Worm (Caenorhabditis elegans) whole organism, mixed stage, embryonic: ENCODE data around the gene ceh-82.

Source experiments
- ceh-39 ChIP-seq: fragments of 150-350 bp; optimal IDR thresholded peaks from 2 replicates; lab custom pipeline; 2014; ENCODE audit warnings: missing biosample characterization, missing genetic modification characterization
- ceh-43 ChIP-seq: fragments of 200-800 bp; sonication (Bioruptor generic); optimal IDR thresholded peaks from 2 replicates; lab custom pipeline; 2018; ENCODE audit warnings: mild to moderate bottlenecking, missing genetic modification characterization, moderate library complexity, missing compliant biosample characterization
- ces-1 ChIP-seq: fragments of 150-350 bp; optimal IDR thresholded peaks from 2 replicates; lab custom pipeline; 2014; ENCODE audit warnings: missing biosample characterization, missing genetic modification reagents, missing genetic modification characterization
- lin-13 ChIP-seq: fragments of 150-350 bp; optimal IDR thresholded peaks from 2 replicates; lab custom pipeline; 2014; ENCODE audit warnings: missing biosample characterization, missing genetic modification characterization
- lsy-2 ChIP-seq: fragments of 150-350 bp; optimal IDR thresholded peaks from 2 replicates; lab custom pipeline; 2014; ENCODE audit warnings: missing biosample characterization, missing genetic modification characterization
- nhr-237 ChIP-seq: fragments of 150-350 bp; optimal IDR thresholded peaks from 2 replicates; lab custom pipeline; 2014; ENCODE audit warnings: missing biosample characterization, missing genetic modification characterization
- nhr-28 ChIP-seq: fragments of 150-350 bp; optimal IDR thresholded peaks from 2 replicates; lab custom pipeline; 2014; ENCODE audit warnings: missing biosample characterization, missing genetic modification characterization
- nhr-76 ChIP-seq: sonication (generic microtip); optimal IDR thresholded peaks from 2 replicates; lab custom pipeline; 2017; ENCODE audit warnings: missing biosample characterization, missing genetic modification characterization
- pha-4 ChIP-seq: fragments of 150-350 bp; optimal IDR thresholded peaks from 2 replicates; lab custom pipeline; 2018; ENCODE audit warnings: missing biosample characterization, missing genetic modification reagents, missing genetic modification characterization
- unc-39 ChIP-seq: fragments of 150-350 bp; optimal IDR thresholded peaks from 2 replicates; lab custom pipeline; 2014; ENCODE audit warnings: missing biosample characterization, missing genetic modification characterization
- unc-62 ChIP-seq: fragments of 150-350 bp; optimal IDR thresholded peaks from 2 replicates; lab custom pipeline; 2014; ENCODE audit warnings: missing biosample characterization, missing genetic modification reagents, missing genetic modification characterization

DNA sequence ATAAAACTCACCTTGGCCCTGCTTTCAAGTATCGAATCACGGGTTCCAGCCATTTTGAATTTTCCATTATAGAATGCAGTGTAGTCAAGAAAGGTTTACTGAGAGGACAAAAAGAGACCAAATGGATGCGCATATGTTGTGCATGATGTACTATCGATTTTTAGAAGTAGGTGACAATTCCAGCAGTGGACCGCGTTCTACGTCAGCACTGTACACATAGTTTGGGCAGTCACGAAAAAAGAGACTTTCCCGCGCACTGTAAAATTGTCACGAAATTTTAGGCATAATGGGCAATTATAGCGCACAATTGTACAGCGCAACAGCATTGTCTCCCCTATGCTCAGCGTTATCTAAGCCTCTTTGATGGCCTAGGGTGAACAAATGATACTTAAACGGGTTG, 41.0 kb upstream of the ceh-82 start, which contains the start of gene fbxc-22:
- TF ChIP-seq pha-4 (tag; lab: Kevin White, UChicago) (no peak), lin-13 (no peak), ces-1 (GFP tag; lab: Kevin White, UChicago) (no peak), nhr-76 (tag; lab: Kevin White, UChicago) (no peak), ceh-43 (GFP tag; lab: Kevin White, UChicago) (no peak), unc-39 (tag; lab: Kevin White, UChicago) (no peak), nhr-28 (no peak), ceh-39 (tag; lab: Kevin White, UChicago) (no peak), nhr-237 (tag; lab: Kevin White, UChicago) (no peak), unc-62 (GFP tag; lab: Kevin White, UChicago) (no peak), lsy-2 (tag; lab: Kevin White, UChicago) (no peak)
